Fruit fly (Drosophila melanogaster) Kc167 (cell line): ENCODE measurements around the gene Clk.

Experiments
- Sin3A ChIP-seq: fragments of >200 bp; optimal IDR thresholded peaks from 2 replicates; lab custom pipeline; 2018; ENCODE audit warnings: missing external identifiers
- h ChIP-seq: fragments of >200 bp; optimal IDR thresholded peaks from 3 replicates; lab custom pipeline; 2018; ENCODE audit warnings: missing external identifiers
- insv ChIP-seq: fragments of >200 bp; optimal IDR thresholded peaks from 3 replicates; lab custom pipeline; 2018; ENCODE audit warnings: missing external identifiers
- psq ChIP-seq: fragments of >200 bp; optimal IDR thresholded peaks from 2 replicates; lab custom pipeline; 2017; ENCODE audit warnings: missing external identifiers

- TF ChIP-seq psq, result no peak
- no peak for TF ChIP-seq Sin3A (lab: Kevin White, UChicago)
- no peak for TF ChIP-seq h (lab: Kevin White, UChicago)
- TF ChIP-seq insv (lab: Kevin White, UChicago), result no peak
Measured at dm6 chr3L:7773529-7773928, 1.9 kb downstream of the Clk start.
